Fruit fly (Drosophila melanogaster): ENCODE data around the gene Exd2.

The Exd2 gene

dm6 chr3R:11435537-11436234, at the start of gene Exd2, which contains the start of gene CG5281:
Gene Exd2 (minus strand): TSS chr3R:11435703.
Gene CG5281 (plus strand): TSS chr3R:11435850.
- TF ChIP-seq CG9948 (tag; optimal IDR thresholded peaks at IDR 0.05) (peak; percentile 6), fd96Ca (GFP tag; IDR thresholded peaks at IDR 0.05) (0 out of 3 replicates have a peak, but pooled peaks have one; percentile 10), Pif1B (GFP tag; optimal IDR thresholded peaks at IDR 0.05) (no peak), CG12605 (GFP tag; IDR thresholded peaks at IDR 0.05) (no peak), CG34367 (tag; optimal IDR thresholded peaks at IDR 0.05) (no peak), CG14655 (GFP tag; optimal IDR thresholded peaks at IDR 0.05) (no peak), EcR (GFP tag; optimal IDR thresholded peaks at IDR 0.05) (peak; percentile 80), CG15710 (tag; optimal IDR thresholded peaks at IDR 0.05) (peak; percentile 5), CG32121 (GFP tag; IDR thresholded peaks at IDR 0.05) (no peak), Pif1A (GFP tag; optimal IDR thresholded peaks at IDR 0.05) (no peak), CG8301 (tag; optimal IDR thresholded peaks at IDR 0.05) (no peak), CG8159 (tag; optimal IDR thresholded peaks at IDR 0.05) (peak; percentile 14)

- TF ChIP-seq CG10348 (GFP tag; IDR thresholded peaks at IDR 0.05) (no peak), CG8159 (tag; optimal IDR thresholded peaks at IDR 0.05) (no peak), D1 (tag; optimal IDR thresholded peaks at IDR 0.05) (no peak), Pif1A (GFP tag; optimal IDR thresholded peaks at IDR 0.05) (no peak), CG17806 (tag; optimal IDR thresholded peaks at IDR 0.05) (no peak), Pif1B (GFP tag; optimal IDR thresholded peaks at IDR 0.05) (no peak), CG14655 (GFP tag; optimal IDR thresholded peaks at IDR 0.05) (no peak), gl (tag; optimal IDR thresholded peaks at IDR 0.05) (no peak), fd96Ca (GFP tag; IDR thresholded peaks at IDR 0.05) (no peak), CG12605 (GFP tag; IDR thresholded peaks at IDR 0.05) (no peak), rn (GFP tag; IDR thresholded peaks at IDR 0.05) (no peak)
Observed at dm6 chr3R:11483328-11483868, 47.9 kb upstream of the Exd2 start.

dm6 chr3R:11469745-11470144, 34.2 kb upstream of the Exd2 start:
- TF ChIP-seq CG9948 (tag; optimal IDR thresholded peaks at IDR 0.05) (no peak), CG14655 (GFP tag; optimal IDR thresholded peaks at IDR 0.05) (peak; percentile 26)

- TF ChIP-seq EcR (GFP tag; optimal IDR thresholded peaks at IDR 0.05) (no peak), CG14655 (GFP tag; optimal IDR thresholded peaks at IDR 0.05) (no peak), CG4496 (GFP tag; IDR thresholded peaks at IDR 0.05) (no peak), CG34367 (tag; optimal IDR thresholded peaks at IDR 0.05) (no peak), D1 (tag; optimal IDR thresholded peaks at IDR 0.05) (no peak), CG13204 (GFP tag; optimal IDR thresholded peaks at IDR 0.05) (no peak), gl (tag; optimal IDR thresholded peaks at IDR 0.05) (no peak), CG10348 (GFP tag; IDR thresholded peaks at IDR 0.05) (no peak), Pif1A (GFP tag; optimal IDR thresholded peaks at IDR 0.05) (no peak), CG8301 (tag; optimal IDR thresholded peaks at IDR 0.05) (no peak)
Observed at dm6 chr3R:11467812-11468211, 32.3 kb upstream of the Exd2 start.

- TF ChIP-seq CG8301 (tag; optimal IDR thresholded peaks at IDR 0.05): no peak
- no peak for TF ChIP-seq CG13204 (GFP tag; optimal IDR thresholded peaks at IDR 0.05)
- TF ChIP-seq CG12605 (GFP tag; IDR thresholded peaks at IDR 0.05): no peak
- TF ChIP-seq CG4496 (GFP tag; IDR thresholded peaks at IDR 0.05): no peak
- no peak for TF ChIP-seq CG9948 (tag; optimal IDR thresholded peaks at IDR 0.05)
- no peak for TF ChIP-seq Pif1A (GFP tag; optimal IDR thresholded peaks at IDR 0.05)
- no peak for TF ChIP-seq Snoo (tag; optimal IDR thresholded peaks at IDR 0.05)
- TF ChIP-seq CG10348 (GFP tag; IDR thresholded peaks at IDR 0.05): no peak
- TF ChIP-seq CG15710 (tag; optimal IDR thresholded peaks at IDR 0.05): no peak
- TF ChIP-seq fd96Ca (GFP tag; IDR thresholded peaks at IDR 0.05): no peak
- TF ChIP-seq EcR (GFP tag; optimal IDR thresholded peaks at IDR 0.05): no peak
- no peak for TF ChIP-seq CG34367 (tag; optimal IDR thresholded peaks at IDR 0.05)
- TF ChIP-seq Ets98B (GFP tag; IDR thresholded peaks at IDR 0.05): no peak
- no peak for TF ChIP-seq rn (GFP tag; IDR thresholded peaks at IDR 0.05)
Observed at dm6 chr3R:11460502-11461358, 25.2 kb upstream of the Exd2 start, which contains the start of gene PGRP-LB. Gene PGRP-LB (minus strand): TSS chr3R:11460552.

- TF ChIP-seq fd96Ca (GFP tag; IDR thresholded peaks at IDR 0.05): no peak
- no peak for TF ChIP-seq EcR (GFP tag; optimal IDR thresholded peaks at IDR 0.05)
- no peak for TF ChIP-seq CG32121 (GFP tag; IDR thresholded peaks at IDR 0.05)
- TF ChIP-seq Snoo (tag; optimal IDR thresholded peaks at IDR 0.05): no peak
- TF ChIP-seq CG8301 (tag; optimal IDR thresholded peaks at IDR 0.05): no peak
- TF ChIP-seq gl (tag; optimal IDR thresholded peaks at IDR 0.05): no peak
- TF ChIP-seq CG4496 (GFP tag; IDR thresholded peaks at IDR 0.05): no peak
- TF ChIP-seq D1 (tag; optimal IDR thresholded peaks at IDR 0.05): no peak
- no peak for TF ChIP-seq CG9948 (tag; optimal IDR thresholded peaks at IDR 0.05)
Observed at dm6 chr3R:11458851-11459175, 23.3 kb upstream of the Exd2 start.
